Worm (Caenorhabditis elegans) whole organism, young adult: ENCODE data around the gene mlc-3.

ENCODE experiments used
- B0019.2 ChIP-seq: fragments of 200-800 bp; sonication (Bioruptor generic); conservative IDR thresholded peaks from 2 replicates; pipeline ENCODE4 v1.3.6; 2022; ENCODE audit warnings: missing genetic modification reagents, missing genetic modification characterization, missing compliant biosample characterization
- B0035.1 ChIP-seq: sonication (generic microtip); optimal IDR thresholded peaks from 2 replicates; lab custom pipeline; 2016; ENCODE audit warnings: missing genetic modification characterization, mild to moderate bottlenecking, missing compliant biosample characterization, missing genotype, missing genetic modification reagents
- C06A6.2 ChIP-seq: fragments of 200-800 bp; sonication (Bioruptor generic); conservative IDR thresholded peaks from 2 replicates; pipeline ENCODE4 v1.3.6; 2022; ENCODE audit warnings: missing genetic modification characterization, missing compliant biosample characterization
- C17E4.6 ChIP-seq: fragments of 200-800 bp; sonication (Bioruptor generic); IDR thresholded peaks from 2 replicates; pipeline ENCODE4 v1.3.6; 2022; ENCODE audit warnings: missing genetic modification reagents, missing genetic modification characterization, missing compliant biosample characterization
- F22D6.2 ChIP-seq: sonication (generic microtip); optimal IDR thresholded peaks from 2 replicates; lab custom pipeline; 2016; ENCODE audit warnings: mild to moderate bottlenecking, missing genetic modification characterization, missing compliant biosample characterization
- F37B4.10 ChIP-seq: fragments of 200-800 bp; sonication (Bioruptor generic); IDR thresholded peaks from 2 replicates; pipeline ENCODE4 v1.3.6; 2022; ENCODE audit warnings: missing genetic modification characterization, missing compliant biosample characterization
- F49E8.2 ChIP-seq: sonication (generic microtip); optimal IDR thresholded peaks from 3 replicates; lab custom pipeline; 2017; ENCODE audit warnings: missing genetic modification characterization, mild to moderate bottlenecking, missing compliant biosample characterization, antibody characterized with exemption, moderate library complexity; ENCODE audit not compliant: insufficient read depth
- F57A8.1 ChIP-seq: fragments of 200-800 bp; sonication (Bioruptor generic); optimal IDR thresholded peaks from 2 replicates; lab custom pipeline; 2018; ENCODE audit warnings: mild to moderate bottlenecking, missing genetic modification characterization, moderate library complexity, missing compliant biosample characterization
- K11D2.4 ChIP-seq: fragments of 200-800 bp; sonication (Bioruptor generic); IDR thresholded peaks from 2 replicates; pipeline ENCODE4 v1.3.6; 2022; ENCODE audit warnings: missing genetic modification reagents, missing genetic modification characterization, missing compliant biosample characterization
- K12H6.12 ChIP-seq: fragments of 200-800 bp; sonication (Bioruptor generic); optimal IDR thresholded peaks from 2 replicates; lab custom pipeline; 2018; ENCODE audit warnings: mild to moderate bottlenecking, missing genetic modification characterization, missing compliant biosample characterization
- Y53F4B.3 ChIP-seq: fragments of 200-800 bp; sonication (Bioruptor generic); IDR thresholded peaks from 2 replicates; pipeline ENCODE4 v1.3.6; 2022; ENCODE audit warnings: missing genetic modification reagents, missing genetic modification characterization, missing compliant biosample characterization
- Y67H2A.10 ChIP-seq: fragments of 200-800 bp; sonication (Bioruptor generic); conservative IDR thresholded peaks from 2 replicates; pipeline ENCODE4 v1.3.6; 2022; ENCODE audit warnings: missing genetic modification reagents, missing genetic modification characterization, missing compliant biosample characterization
- akir-1 ChIP-seq: fragments of 200-800 bp; sonication (Bioruptor generic); optimal IDR thresholded peaks from 2 replicates; lab custom pipeline; 2018; ENCODE audit warnings: mild to moderate bottlenecking, missing genetic modification characterization, moderate library complexity, missing compliant biosample characterization
- aptf-2 ChIP-seq: fragments of 200-800 bp; sonication (Bioruptor generic); conservative IDR thresholded peaks from 2 replicates; pipeline ENCODE4 v1.3.6; 2022; ENCODE audit warnings: missing genetic modification reagents, missing genetic modification characterization, missing compliant biosample characterization
- aptf-3 ChIP-seq: fragments of 200-800 bp; sonication (Bioruptor generic); IDR thresholded peaks from 2 replicates; pipeline ENCODE4 v1.3.6; 2022; ENCODE audit warnings: missing genetic modification characterization, missing compliant biosample characterization
- attf-6 ChIP-seq: fragments of 200-800 bp; sonication (Bioruptor generic); IDR thresholded peaks from 2 replicates; pipeline ENCODE4 v1.3.6; 2022; ENCODE audit warnings: missing genetic modification reagents, missing genetic modification characterization, missing compliant biosample characterization
- bed-1 ChIP-seq: fragments of 200-800 bp; sonication (Bioruptor generic); IDR thresholded peaks from 2 replicates; pipeline ENCODE4 v1.3.6; 2022; ENCODE audit warnings: missing genetic modification reagents, missing genetic modification characterization, missing compliant biosample characterization
- ceh-58 ChIP-seq: fragments of 200-800 bp; sonication (Bioruptor generic); IDR thresholded peaks from 2 replicates; pipeline ENCODE4 v1.3.6; 2022; ENCODE audit warnings: missing genetic modification characterization, missing compliant biosample characterization
- ceh-79 ChIP-seq: sonication (generic microtip); optimal IDR thresholded peaks from 2 replicates; lab custom pipeline; 2017; ENCODE audit warnings: mild to moderate bottlenecking, missing genetic modification characterization, missing compliant biosample characterization
- dpff-1 ChIP-seq: sonication (generic microtip); optimal IDR thresholded peaks from 2 replicates; lab custom pipeline; 2017; ENCODE audit warnings: mild to moderate bottlenecking, missing genetic modification characterization, missing compliant biosample characterization
- dpl-1 ChIP-seq: fragments of 150-350 bp; optimal IDR thresholded peaks from 2 replicates; lab custom pipeline; 2014; ENCODE audit warnings: missing biosample characterization, missing genetic modification reagents, missing genetic modification characterization
- ekl-4 ChIP-seq: fragments of 200-800 bp; sonication (Bioruptor generic); IDR thresholded peaks from 2 replicates; pipeline ENCODE4 v1.3.6; 2022; ENCODE audit warnings: missing genetic modification reagents, missing genetic modification characterization, missing compliant biosample characterization
- fkh-3 ChIP-seq: sonication (generic microtip); optimal IDR thresholded peaks from 2 replicates; lab custom pipeline; 2016; ENCODE audit warnings: mild to moderate bottlenecking, missing genetic modification characterization, missing compliant biosample characterization
- gei-17 ChIP-seq: fragments of 200-800 bp; sonication (Bioruptor generic); optimal IDR thresholded peaks from 2 replicates; lab custom pipeline; 2018; ENCODE audit warnings: mild to moderate bottlenecking, missing genetic modification characterization, missing compliant biosample characterization
- hmg-1.2 ChIP-seq: fragments of 200-800 bp; sonication (Bioruptor generic); IDR thresholded peaks from 2 replicates; pipeline ENCODE4 v1.3.6; 2022; ENCODE audit warnings: missing genetic modification reagents, missing genetic modification characterization, missing compliant biosample characterization
- lag-1 ChIP-seq: fragments of 200-800 bp; sonication (Bioruptor generic); IDR thresholded peaks from 2 replicates; pipeline ENCODE4 v1.3.6; 2022; ENCODE audit warnings: missing genetic modification reagents, missing genetic modification characterization, missing compliant biosample characterization
- lin-26 ChIP-seq: fragments of 200-800 bp; sonication (Bioruptor generic); IDR thresholded peaks from 2 replicates; pipeline ENCODE4 v1.3.6; 2022; ENCODE audit warnings: missing genetic modification reagents, missing genetic modification characterization, missing compliant biosample characterization
- lin-35 ChIP-seq, 3 experiments: fragments of 150-350 bp in 2 of 3; sonication (generic microtip) in 1 of 3; optimal IDR thresholded peaks; 2 replicates each; lab custom pipeline; 2014 to 2018; ENCODE audit warnings: missing biosample characterization in 3 of 3, missing genetic modification characterization in 3 of 3, missing genetic modification reagents in 3 of 3
- lin-40 ChIP-seq: sonication (generic microtip); optimal IDR thresholded peaks from 2 replicates; lab custom pipeline; 2016; ENCODE audit warnings: missing genetic modification characterization, mild to moderate bottlenecking, missing compliant biosample characterization, missing genotype, missing genetic modification reagents
- lin-54 ChIP-seq: fragments of 200-800 bp; sonication (Bioruptor generic); optimal IDR thresholded peaks from 2 replicates; lab custom pipeline; 2018; ENCODE audit warnings: mild to moderate bottlenecking, missing genetic modification characterization, missing compliant biosample characterization
- madf-3 ChIP-seq: fragments of 200-800 bp; sonication (Bioruptor generic); IDR thresholded peaks from 2 replicates; pipeline ENCODE4 v1.3.6; 2022; ENCODE audit warnings: missing genetic modification reagents, missing genetic modification characterization, missing compliant biosample characterization
- madf-8 ChIP-seq: fragments of 200-800 bp; sonication (Bioruptor generic); conservative IDR thresholded peaks from 2 replicates; pipeline ENCODE4 v1.3.6; 2022; ENCODE audit warnings: missing genetic modification reagents, missing genetic modification characterization, missing compliant biosample characterization
- mxl-1 ChIP-seq: sonication (generic microtip); optimal IDR thresholded peaks from 2 replicates; lab custom pipeline; 2016; ENCODE audit warnings: missing genetic modification characterization, missing compliant biosample characterization
- nfyb-1 ChIP-seq: fragments of 200-800 bp; sonication (Bioruptor generic); IDR thresholded peaks from 2 replicates; pipeline ENCODE4 v1.3.6; 2022; ENCODE audit warnings: missing genetic modification reagents, missing genetic modification characterization, missing compliant biosample characterization
- nhr-120 ChIP-seq: fragments of 200-800 bp; sonication (Bioruptor generic); IDR thresholded peaks from 2 replicates; pipeline ENCODE4 v1.3.6; 2022; ENCODE audit warnings: missing genetic modification characterization, missing compliant biosample characterization
- nhr-179 ChIP-seq: sonication (generic microtip); optimal IDR thresholded peaks from 2 replicates; lab custom pipeline; 2016; ENCODE audit warnings: mild to moderate bottlenecking, missing genetic modification characterization, missing compliant biosample characterization
- nhr-90 ChIP-seq: sonication (generic microtip); optimal IDR thresholded peaks from 2 replicates; lab custom pipeline; 2016; ENCODE audit warnings: missing genotype, mild to moderate bottlenecking, missing genetic modification characterization, missing compliant biosample characterization
- pbrm-1 ChIP-seq: fragments of 200-800 bp; sonication (Bioruptor generic); IDR thresholded peaks from 2 replicates; pipeline ENCODE4 v1.3.6; 2022; ENCODE audit warnings: missing genetic modification reagents, missing genetic modification characterization, missing compliant biosample characterization
- rcor-1 ChIP-seq: fragments of 200-800 bp; sonication (Bioruptor generic); IDR thresholded peaks from 2 replicates; pipeline ENCODE4 v1.3.6; 2022; ENCODE audit warnings: missing genetic modification reagents, missing genetic modification characterization, missing compliant biosample characterization
- rec-8 ChIP-seq, 2 experiments: sonication (generic microtip); optimal IDR thresholded peaks; 2 replicates each; lab custom pipeline; 2016; ENCODE audit warnings: mild to moderate bottlenecking in 2 of 2, missing genetic modification characterization in 2 of 2, missing genetic modification reagents in 2 of 2, missing genotype in 2 of 2, missing biosample characterization in 1 of 2, missing compliant biosample characterization in 1 of 2, moderate library complexity in 1 of 2
- sdz-38 ChIP-seq: sonication (generic microtip); optimal IDR thresholded peaks from 2 replicates; lab custom pipeline; 2016; ENCODE audit warnings: missing genotype, missing genetic modification characterization, missing compliant biosample characterization
- snpc-1.1 ChIP-seq: sonication (generic microtip); optimal IDR thresholded peaks from 2 replicates; lab custom pipeline; 2017; ENCODE audit warnings: missing genetic modification characterization, mild to moderate bottlenecking, missing compliant biosample characterization, antibody characterized with exemption, moderate library complexity, missing genotype, missing genetic modification reagents; ENCODE audit not compliant: insufficient read depth
- snpc-1.3 ChIP-seq: sonication (generic microtip); optimal IDR thresholded peaks from 2 replicates; lab custom pipeline; 2017; ENCODE audit warnings: missing genetic modification characterization, mild to moderate bottlenecking, missing compliant biosample characterization, antibody characterized with exemption, moderate library complexity, missing genotype, missing genetic modification reagents; ENCODE audit not compliant: insufficient read depth
- somi-1 ChIP-seq: fragments of 200-800 bp; sonication (Bioruptor generic); optimal IDR thresholded peaks from 2 replicates; lab custom pipeline; 2018; ENCODE audit warnings: mild to moderate bottlenecking, missing genetic modification characterization, missing compliant biosample characterization
- unc-62 ChIP-seq: fragments of 150-350 bp; optimal IDR thresholded peaks from 2 replicates; lab custom pipeline; 2014; ENCODE audit warnings: missing biosample characterization, missing genetic modification reagents, missing genetic modification characterization
- ztf-22 ChIP-seq: fragments of 200-800 bp; sonication (Bioruptor generic); optimal IDR thresholded peaks from 2 replicates; lab custom pipeline; 2018; ENCODE audit warnings: mild to moderate bottlenecking, missing genetic modification characterization, moderate library complexity, missing compliant biosample characterization
- ztf-3 ChIP-seq: fragments of 200-800 bp; sonication (Bioruptor generic); optimal IDR thresholded peaks from 2 replicates; lab custom pipeline; 2018; ENCODE audit warnings: mild to moderate bottlenecking, missing genetic modification characterization, missing compliant biosample characterization

mlc-3 gene

ce11 chrIII:5603439-5603986, 38.7 kb downstream of the mlc-3 start, which contains the start of gene madf-11 (continued):
- TF ChIP-seq lin-40, result peak; percentile 39
- TF ChIP-seq nhr-179 (tag; lab: Kevin White, UChicago), result no peak
- no peak for TF ChIP-seq attf-6
- no peak for TF ChIP-seq ceh-79 (tag; lab: Kevin White, UChicago)
- TF ChIP-seq gei-17 (GFP tag; lab: Kevin White, UChicago), result no peak
- no peak for TF ChIP-seq ztf-22 (GFP tag; lab: Kevin White, UChicago)
- no peak for TF ChIP-seq F22D6.2 (tag; lab: Kevin White, UChicago)
- peak; percentile 34; the same call in 1 of the 2 replicates for TF ChIP-seq rcor-1 (GFP tag; lab: Robert Waterston, UW)
- TF ChIP-seq aptf-2 (GFP tag; lab: Robert Waterston, UW), result peak; percentile 45; the same call in 1 of the 2 replicates
- no peak for TF ChIP-seq dpl-1 (GFP tag; lab: Kevin White, UChicago)
- TF ChIP-seq pbrm-1 (GFP tag; lab: Robert Waterston, UW), result no peak
- peak; percentile 57; the same call in 1 of the 2 replicates for TF ChIP-seq hmg-1.2
- no peak for TF ChIP-seq B0035.1 (tag; lab: Kevin White, UChicago)
- TF ChIP-seq F49E8.2 (tag; lab: Kevin White, UChicago), result no peak
- no peak for TF ChIP-seq C06A6.2
- no peak for TF ChIP-seq rec-8 (tag; optimal IDR thresholded peaks at IDR 0.05; lab: Kevin White, UChicago)
- no peak for TF ChIP-seq snpc-1.3
- TF ChIP-seq F37B4.10 (GFP tag; lab: Robert Waterston, UW), result no peak
- no peak; the same call in 1 of the 2 replicates for TF ChIP-seq Y67H2A.10 (GFP tag; lab: Robert Waterston, UW)
- TF ChIP-seq somi-1 (GFP tag; lab: Kevin White, UChicago), result no peak
- TF ChIP-seq unc-62 (GFP tag; lab: Kevin White, UChicago), result no peak
- no peak for TF ChIP-seq C17E4.6
- TF ChIP-seq bed-1 (GFP tag; lab: Robert Waterston, UW), result no peak
- TF ChIP-seq ztf-3, result no peak
- no peak for TF ChIP-seq lin-26 (GFP tag; lab: Robert Waterston, UW)
- TF ChIP-seq K12H6.12 (tag; lab: Kevin White, UChicago), result peak; percentile 62
- no peak for TF ChIP-seq ceh-58 (GFP tag; lab: Robert Waterston, UW)
- TF ChIP-seq lin-54 (GFP tag; lab: Kevin White, UChicago), result peak; percentile 60
- TF ChIP-seq ekl-4 (GFP tag; lab: Robert Waterston, UW), result peak; percentile 10; the same call in 1 of the 2 replicates
- TF ChIP-seq madf-3 (GFP tag; lab: Robert Waterston, UW), result 0 out of 2 replicates have a peak, but pooled peaks have one; percentile 51
- TF ChIP-seq snpc-1.1 (tag; lab: Kevin White, UChicago), result no peak
- 0 out of 2 replicates have a peak, but pooled peaks have one; percentile 35 for TF ChIP-seq nfyb-1 (GFP tag; lab: Robert Waterston, UW)
- TF ChIP-seq madf-8 (GFP tag; lab: Robert Waterston, UW), result no peak
- no peak for TF ChIP-seq akir-1 (GFP tag; lab: Kevin White, UChicago)
- TF ChIP-seq sdz-38 (tag; lab: Kevin White, UChicago), result no peak
- peak in 1 of 3 experiments; percentile 67 for TF ChIP-seq lin-35 (GFP tag; optimal IDR thresholded peaks at IDR 0.05; lab: Kevin White, UChicago)
- no peak for TF ChIP-seq mxl-1 (tag; lab: Kevin White, UChicago)
- no peak for TF ChIP-seq lag-1 (GFP tag; lab: Robert Waterston, UW)
- no peak for TF ChIP-seq Y53F4B.3 (GFP tag; lab: Robert Waterston, UW)
- no peak for TF ChIP-seq nhr-90
- TF ChIP-seq F57A8.1, result no peak
- 0 out of 2 replicates have a peak, but pooled peaks have one; percentile 17 for TF ChIP-seq K11D2.4 (GFP tag; lab: Robert Waterston, UW)
- TF ChIP-seq aptf-3 (GFP tag; lab: Robert Waterston, UW), result no peak
- TF ChIP-seq nhr-120 (GFP tag; lab: Robert Waterston, UW), result no peak
- TF ChIP-seq B0019.2 (GFP tag; lab: Robert Waterston, UW), result no peak
- no peak for TF ChIP-seq fkh-3 (tag; lab: Kevin White, UChicago)
- TF ChIP-seq dpff-1 (tag; lab: Kevin White, UChicago), result no peak
